Fruit fly (Drosophila melanogaster): ENCODE results near the gene E2f2.

- TF ChIP-seq psq (optimal IDR thresholded peaks at IDR 0.05) (no peak), ttk (optimal IDR thresholded peaks at IDR 0.05) (no peak), Sin3A (optimal IDR thresholded peaks at IDR 0.05) (no peak), insv (optimal IDR thresholded peaks at IDR 0.05) (no peak), h (optimal IDR thresholded peaks at IDR 0.05) (no peak)
Observed at dm6 chr2L:21149053-21149452, 7.5 kb downstream of the E2f2 start.

Measured in Kc167 (cell line).